Fruit fly (Drosophila melanogaster): Measurements from ENCODE around the gene colt.

The colt gene

DNA sequence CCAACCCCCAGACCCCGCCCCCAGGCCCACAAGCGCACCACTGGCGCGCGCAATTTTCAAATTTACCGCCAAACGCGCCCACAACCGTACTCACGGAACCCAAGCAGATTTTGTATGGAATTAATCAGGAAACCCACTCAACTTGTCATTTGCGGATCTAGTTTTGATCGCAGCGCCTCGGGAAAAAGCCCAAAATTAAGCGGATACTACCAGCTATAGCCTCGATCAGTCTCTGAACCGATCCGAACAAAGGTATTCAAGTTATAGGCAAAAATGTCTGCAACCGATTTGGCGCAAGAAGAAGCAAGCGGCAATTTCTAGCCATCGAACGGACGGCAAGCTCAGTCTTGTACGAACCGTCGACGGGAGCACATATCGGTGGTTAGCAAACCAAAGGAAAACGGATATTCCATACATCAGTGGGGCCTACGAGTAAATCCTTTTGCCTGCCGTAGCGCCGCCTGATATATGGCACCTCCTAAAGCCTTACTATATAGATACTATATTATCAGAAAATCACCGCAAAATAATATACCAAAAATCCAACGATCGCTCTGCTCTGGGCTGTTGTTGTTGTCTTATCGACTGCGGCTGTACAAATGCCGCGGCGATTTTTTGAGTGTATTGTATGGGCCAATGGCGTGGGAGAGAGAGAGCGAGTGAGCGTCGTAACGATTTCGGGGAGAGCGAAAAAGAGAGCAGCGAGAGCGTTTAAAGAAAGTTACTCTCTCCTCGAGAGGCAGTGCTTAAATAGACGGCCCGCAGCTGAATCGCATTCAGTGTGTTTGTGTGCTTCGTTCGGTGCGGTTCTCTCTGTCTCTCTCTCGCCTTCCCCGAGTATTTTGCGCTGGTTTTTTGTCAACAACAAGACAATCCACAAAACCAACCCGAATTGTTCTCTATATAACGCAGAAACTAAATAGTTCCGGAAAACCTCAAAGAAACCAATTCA, 17.1 kb downstream of the colt start, which contains the start of gene Pgk:
Gene Pgk (minus strand): TSS at position 609 of the 952 bp plus-strand sequence.
- TF ChIP-seq CG8478 (optimal IDR thresholded peaks at IDR 0.05) (no peak), usp (GFP tag; optimal IDR thresholded peaks at IDR 0.05) (no peak), psq (optimal IDR thresholded peaks at IDR 0.05) (peak; percentile 84), pan (optimal IDR thresholded peaks at IDR 0.05) (no peak), EcR (GFP tag; optimal IDR thresholded peaks at IDR 0.05) (no peak), Dll (optimal IDR thresholded peaks at IDR 0.05) (peak; percentile 100)

DNA sequence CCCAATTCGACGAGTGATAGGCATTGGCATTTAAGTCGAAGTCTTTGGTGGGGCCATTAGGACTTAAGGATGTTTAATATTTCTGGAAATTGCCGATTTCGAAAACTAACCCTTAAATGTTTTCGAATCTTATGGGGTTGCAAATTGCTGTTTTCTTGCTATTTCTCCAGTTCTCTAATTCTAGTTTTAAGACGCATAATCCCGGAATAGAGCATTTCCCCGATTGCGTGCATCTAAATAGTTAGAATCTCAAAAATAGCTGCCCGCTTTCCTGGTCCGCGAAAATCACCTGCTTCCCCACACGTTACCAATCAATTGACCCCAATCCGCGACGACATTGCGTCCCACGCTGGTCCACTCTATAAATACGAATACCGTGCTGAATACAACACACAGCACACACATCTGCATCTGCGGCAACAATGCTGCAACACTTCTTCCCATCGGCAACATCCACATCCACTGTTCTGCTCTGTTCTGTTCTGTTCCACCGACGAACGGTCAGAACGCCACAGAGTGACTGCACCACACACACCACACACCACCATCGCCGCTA, 17.9 kb downstream of the colt start, which contains the start of gene Bacc:
Gene Bacc (plus strand): TSS at position 542 of the 556 bp plus-strand sequence.
- no peak for TF ChIP-seq CG8478 (optimal IDR thresholded peaks at IDR 0.05)

dm6 chr2L:2751085-2751710, 18.7 kb downstream of the colt start:
- TF ChIP-seq Dll (optimal IDR thresholded peaks at IDR 0.05) (peak; percentile 32), CG8478 (optimal IDR thresholded peaks at IDR 0.05) (no peak)

DNA sequence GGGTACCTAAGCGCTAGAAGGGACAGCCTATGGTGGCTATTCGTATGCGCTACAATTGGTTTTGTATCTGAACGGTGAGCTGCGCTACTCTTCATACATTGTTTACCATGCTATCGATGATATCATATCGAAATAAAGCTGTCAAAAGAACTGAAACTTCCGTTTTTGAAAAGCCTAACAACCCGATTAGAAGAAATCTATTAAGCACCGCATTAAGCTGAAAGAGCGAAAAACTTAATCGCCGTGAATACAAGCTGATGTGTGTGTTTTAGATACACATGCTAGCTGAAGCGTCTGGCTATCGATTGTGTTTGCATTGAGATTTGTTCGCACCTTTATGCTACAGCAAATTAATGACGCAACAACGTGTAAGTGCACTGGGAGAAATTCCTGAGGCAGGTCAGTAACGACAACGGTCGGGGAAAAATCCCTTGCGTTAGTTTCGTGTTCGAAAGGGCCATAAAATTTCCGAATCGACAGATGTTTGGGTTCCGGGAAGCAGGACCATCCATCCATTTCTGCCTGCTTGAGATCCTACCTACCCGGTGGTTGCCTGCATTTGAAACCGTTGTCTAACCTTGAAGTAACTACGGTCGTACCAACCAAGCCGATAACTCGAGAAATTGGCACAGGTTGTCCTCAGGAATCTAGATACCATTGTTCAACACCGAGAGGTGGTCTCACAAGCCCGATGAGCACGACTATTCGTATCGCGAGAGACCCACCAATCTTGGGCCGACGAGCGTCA, 19.4 kb downstream of the colt start:
- TF ChIP-seq pan (optimal IDR thresholded peaks at IDR 0.05), result no peak
- no peak for TF ChIP-seq usp (GFP tag; optimal IDR thresholded peaks at IDR 0.05)
- no peak for TF ChIP-seq Dll (optimal IDR thresholded peaks at IDR 0.05)
- TF ChIP-seq EcR (GFP tag; optimal IDR thresholded peaks at IDR 0.05), result no peak
- no peak for TF ChIP-seq CG8478 (optimal IDR thresholded peaks at IDR 0.05)
- no peak for TF ChIP-seq psq (optimal IDR thresholded peaks at IDR 0.05)

DNA sequence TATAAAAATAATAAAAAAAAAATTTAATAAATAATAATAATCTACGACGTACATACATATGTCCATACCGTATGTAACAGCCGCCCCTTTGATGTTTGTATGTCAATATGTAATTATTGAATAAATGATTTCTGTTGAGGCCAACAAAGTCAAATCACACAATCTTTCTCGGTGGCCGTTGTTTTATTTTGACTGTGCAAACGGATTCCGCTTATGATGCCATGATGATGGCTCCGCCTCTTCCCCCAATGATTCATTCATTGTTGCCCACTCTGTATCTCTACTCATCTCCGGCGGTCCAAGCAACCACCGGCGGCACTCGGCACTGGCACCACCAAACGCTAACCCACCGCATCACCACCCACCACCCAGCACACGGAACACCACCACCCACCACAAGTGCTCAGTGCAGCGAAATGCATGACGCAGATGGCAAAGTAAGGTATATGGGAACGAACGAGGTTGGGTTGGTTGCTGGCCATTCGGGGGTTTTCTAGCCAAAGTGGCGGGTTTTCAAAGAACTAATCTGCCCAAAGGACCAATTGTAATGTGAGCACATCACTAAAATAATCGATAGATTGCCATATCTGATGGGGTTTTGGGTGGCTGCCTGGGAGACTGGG, 20.6 kb downstream of the colt start:
- TF ChIP-seq psq (optimal IDR thresholded peaks at IDR 0.05) (no peak), Dll (optimal IDR thresholded peaks at IDR 0.05) (peak; percentile 15)

dm6 chr2L:2748480-2749143, 21.3 kb downstream of the colt start:
- no peak for TF ChIP-seq CG8478 (optimal IDR thresholded peaks at IDR 0.05)
- TF ChIP-seq Dll (optimal IDR thresholded peaks at IDR 0.05), result no peak
- TF ChIP-seq EcR (GFP tag; optimal IDR thresholded peaks at IDR 0.05), result no peak
- TF ChIP-seq usp (GFP tag; optimal IDR thresholded peaks at IDR 0.05), result no peak
- TF ChIP-seq pan (optimal IDR thresholded peaks at IDR 0.05), result no peak

DNA sequence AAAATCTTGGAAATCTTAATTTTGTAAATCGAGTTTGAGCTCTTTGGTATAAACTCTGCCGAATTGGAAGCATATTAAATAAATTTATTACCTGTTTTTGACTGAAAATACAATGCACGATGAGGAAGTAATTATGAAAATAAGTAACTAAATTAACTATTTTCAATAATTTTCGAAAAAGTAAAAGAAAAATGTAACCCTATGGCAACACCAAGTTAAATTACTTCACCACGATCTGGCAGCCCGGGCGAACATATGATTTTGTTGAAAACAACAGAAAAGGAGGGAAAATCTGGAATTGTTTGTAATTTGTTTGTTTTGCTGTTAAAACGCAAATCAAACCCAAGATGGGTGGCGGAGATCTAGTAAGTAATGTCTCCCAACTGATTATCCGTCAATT, 25.0 kb downstream of the colt start, which contains the start of the genes CG9961 and Cwc25:
Gene CG9961 (minus strand): TSS at position 83 of the 400 bp plus-strand sequence.
Gene Cwc25 (plus strand): TSS at position 247 of the 400 bp plus-strand sequence.
- TF ChIP-seq pan (optimal IDR thresholded peaks at IDR 0.05), result no peak
- no peak for TF ChIP-seq psq (optimal IDR thresholded peaks at IDR 0.05)
- no peak for TF ChIP-seq Dll (optimal IDR thresholded peaks at IDR 0.05)
- TF ChIP-seq CG8478 (optimal IDR thresholded peaks at IDR 0.05), result no peak
- TF ChIP-seq EcR (GFP tag; optimal IDR thresholded peaks at IDR 0.05), result no peak
- no peak for TF ChIP-seq usp (GFP tag; optimal IDR thresholded peaks at IDR 0.05)

- TF ChIP-seq pan (optimal IDR thresholded peaks at IDR 0.05) (no peak), CG8478 (optimal IDR thresholded peaks at IDR 0.05) (no peak), EcR (GFP tag; optimal IDR thresholded peaks at IDR 0.05) (no peak), Dll (optimal IDR thresholded peaks at IDR 0.05) (no peak), usp (GFP tag; optimal IDR thresholded peaks at IDR 0.05) (no peak), psq (optimal IDR thresholded peaks at IDR 0.05) (no peak)
These were observed 30.0 kb downstream of the colt start, which contains the start of gene Hrs for dm6 chr2L:2739820-2740230. Gene Hrs (plus strand): TSS chr2L:2739986.

DNA sequence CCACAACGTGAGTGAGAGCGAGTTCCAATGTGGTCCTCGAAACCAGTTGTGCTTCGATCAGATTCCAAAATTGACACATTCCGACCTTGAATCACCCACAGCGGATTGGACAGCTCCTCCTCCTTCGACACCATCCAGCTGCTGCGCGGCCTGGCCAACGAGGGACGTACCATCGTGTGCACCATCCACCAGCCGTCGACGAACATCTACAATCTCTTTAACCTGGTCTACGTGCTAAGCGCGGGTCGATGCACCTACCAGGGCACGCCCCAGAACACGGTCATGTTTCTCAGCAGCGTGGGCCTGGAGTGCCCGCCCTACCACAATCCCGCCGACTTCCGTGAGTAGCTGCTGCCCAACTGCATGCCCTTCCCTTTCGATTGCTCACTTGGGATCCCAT, 32.3 kb downstream of the colt start:
- TF ChIP-seq EcR (GFP tag; optimal IDR thresholded peaks at IDR 0.05) (no peak), usp (GFP tag; optimal IDR thresholded peaks at IDR 0.05) (no peak), pan (optimal IDR thresholded peaks at IDR 0.05) (no peak), CG8478 (optimal IDR thresholded peaks at IDR 0.05) (no peak), Dll (optimal IDR thresholded peaks at IDR 0.05) (no peak), psq (optimal IDR thresholded peaks at IDR 0.05) (no peak)

DNA sequence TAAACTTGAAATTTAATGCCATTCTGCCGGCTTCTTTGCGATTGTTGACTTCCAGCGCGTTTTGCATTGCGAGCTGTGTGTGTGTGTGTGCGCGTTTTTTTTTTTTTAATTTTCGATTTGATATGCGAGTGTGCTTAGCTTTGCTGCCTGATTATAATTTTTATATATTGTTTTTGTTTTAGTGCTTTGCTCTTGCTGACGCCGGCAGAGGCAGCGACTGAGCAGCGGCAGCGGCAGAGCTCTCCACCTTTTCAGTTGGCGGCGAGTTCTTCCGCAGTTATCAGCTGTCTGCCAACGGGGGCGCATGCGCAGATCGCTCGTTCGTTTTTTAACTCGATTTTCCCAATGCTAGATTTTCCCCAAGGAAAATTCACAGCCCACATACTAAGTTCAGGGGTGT, 34.3 kb downstream of the colt start:
- TF ChIP-seq CG8478 (optimal IDR thresholded peaks at IDR 0.05), result no peak

dm6 chr2L:2734946-2735345, 34.9 kb downstream of the colt start:
- TF ChIP-seq EcR (GFP tag; optimal IDR thresholded peaks at IDR 0.05) (no peak), psq (optimal IDR thresholded peaks at IDR 0.05) (no peak), usp (GFP tag; optimal IDR thresholded peaks at IDR 0.05) (no peak), Dll (optimal IDR thresholded peaks at IDR 0.05) (no peak), pan (optimal IDR thresholded peaks at IDR 0.05) (no peak), CG8478 (optimal IDR thresholded peaks at IDR 0.05) (no peak)

Measured in whole organism.